In the genomic region with DNA sequence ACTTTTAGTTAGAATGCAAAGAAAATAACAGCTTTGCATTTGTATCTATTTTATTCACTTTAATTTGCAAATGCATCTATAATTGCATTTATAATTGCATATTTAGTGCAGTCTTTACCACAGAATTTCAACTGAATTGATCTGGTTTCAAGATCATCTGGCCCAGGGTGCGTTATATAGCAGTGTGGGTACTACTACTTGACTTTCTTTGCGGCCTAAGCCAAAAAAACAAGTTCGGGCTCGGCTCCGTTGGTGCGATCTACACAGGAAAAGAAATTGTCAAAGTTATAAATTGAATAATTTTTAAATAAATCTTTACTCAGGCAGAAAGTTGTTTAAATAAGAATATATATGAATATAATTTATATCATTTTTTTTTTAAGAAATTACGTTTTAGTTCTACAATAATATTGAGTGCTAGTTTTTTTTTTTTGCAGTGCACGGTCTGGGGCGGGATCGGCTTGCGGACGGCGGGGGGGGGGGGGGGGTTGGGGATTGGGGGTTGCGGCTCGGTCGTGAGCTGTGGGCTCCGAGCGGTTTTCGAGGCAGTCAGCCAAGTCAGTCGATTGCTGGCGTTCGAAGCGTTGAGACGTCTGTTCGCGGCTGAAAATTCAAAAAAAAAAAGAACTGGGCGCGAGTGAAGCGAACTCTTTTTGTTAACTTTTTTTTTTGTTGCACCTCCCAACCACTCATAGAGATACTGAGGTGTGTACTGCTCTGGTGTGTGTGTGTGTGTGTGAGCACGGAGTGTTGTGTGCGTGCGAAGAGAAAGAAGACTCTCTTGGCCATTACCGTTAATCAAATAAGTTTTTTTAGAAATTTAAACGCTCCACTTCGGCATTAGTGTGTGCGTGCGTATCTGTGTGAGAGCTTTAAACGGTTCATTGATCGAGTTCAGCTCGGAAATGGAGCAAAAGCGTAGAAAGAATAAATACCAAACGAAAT, we compare ENCODE assay signal across 1 fruit fly cellular context.
A peak's percentile ranks its signal among the peaks of the same experiment; 100 is the strongest.
TF ChIP-seq lines count a peak whose summit lies in the region.

No protein-coding gene starts in this region.

TF ChIP-seq in whole organism, embryonic, 481 proteins besides CTCF, POLR2A, EP300 and RAD21 (continued from another document):
- peak; percentile 34; the same call in 1 of the 2 replicates for TF ChIP-seq Adf1 (GFP tag; IDR thresholded peaks at IDR 0.05; lab: Robert Waterston, UW)
- TF ChIP-seq CG1233 (GFP tag; optimal IDR thresholded peaks at IDR 0.05; lab: Kevin White, UChicago) = peak; percentile 80
- peak; percentile 72 for TF ChIP-seq CG2875 (GFP tag; optimal IDR thresholded peaks at IDR 0.05; lab: Kevin White, UChicago)
- peak; percentile 87 for TF ChIP-seq CG2712 (tag; optimal IDR thresholded peaks at IDR 0.05; lab: Kevin White, UChicago)
- TF ChIP-seq CG1603 (tag; optimal IDR thresholded peaks at IDR 0.05; lab: Kevin White, UChicago) = peak; percentile 35
- TF ChIP-seq Atf3 (GFP tag; optimal IDR thresholded peaks at IDR 0.05; lab: Kevin White, UChicago) = no peak
- peak; percentile 88 for TF ChIP-seq CG14014 (GFP tag; IDR thresholded peaks at IDR 0.05; lab: Robert Waterston, UW)
- TF ChIP-seq MTF-1 (GFP tag; optimal IDR thresholded peaks at IDR 0.05; lab: Kevin White, UChicago; ENCODE audit: borderline replicate concordance) = peak; percentile 53
- TF ChIP-seq onecut (GFP tag; IDR thresholded peaks at IDR 0.05; lab: Robert Waterston, UW) = peak; percentile 76
- TF ChIP-seq CG6854 (GFP tag; optimal IDR thresholded peaks at IDR 0.05; lab: Kevin White, UChicago) = peak; percentile 77
- TF ChIP-seq gsb-n (tag; optimal IDR thresholded peaks at IDR 0.05; lab: Kevin White, UChicago) = peak; percentile 70
- peak; percentile 77 for TF ChIP-seq cg (GFP tag; optimal IDR thresholded peaks at IDR 0.05; lab: Kevin White, UChicago)
- no peak for TF ChIP-seq Sry-β (GFP tag; optimal IDR thresholded peaks at IDR 0.05; lab: Kevin White, UChicago)
- no peak for TF ChIP-seq CG13624 (GFP tag; optimal IDR thresholded peaks at IDR 0.05; lab: Kevin White, UChicago)
- TF ChIP-seq Abd-B (GFP tag; optimal IDR thresholded peaks at IDR 0.05; lab: Kevin White, UChicago) = peak; percentile 71
- peak; percentile 77 for TF ChIP-seq CG6813 (GFP tag; optimal IDR thresholded peaks at IDR 0.05; lab: Kevin White, UChicago)
- peak; percentile 81 for TF ChIP-seq CG31441 (GFP tag; IDR thresholded peaks at IDR 0.05; lab: Robert Waterston, UW)
- peak; percentile 85 for TF ChIP-seq Oli (tag; optimal IDR thresholded peaks at IDR 0.05; lab: Kevin White, UChicago)
- 0 out of 2 replicates have a peak, but pooled peaks have one; percentile 4 for TF ChIP-seq CG13287 (GFP tag; IDR thresholded peaks at IDR 0.05; lab: Robert Waterston, UW; ENCODE audit: partially characterized antibody)
- TF ChIP-seq CG43689 (GFP tag; IDR thresholded peaks at IDR 0.05; lab: Robert Waterston, UW) = peak; percentile 44; the same call in 1 of the 2 replicates
- TF ChIP-seq ken (GFP tag; IDR thresholded peaks at IDR 0.05; lab: Robert Waterston, UW) = peak; percentile 72
- no peak for TF ChIP-seq CG16779 (GFP tag; IDR thresholded peaks at IDR 0.05; lab: Robert Waterston, UW)
- TF ChIP-seq CG7556 (GFP tag; optimal IDR thresholded peaks at IDR 0.05; lab: Kevin White, UChicago) = peak; percentile 84
- peak; percentile 84 for TF ChIP-seq Dbx (GFP tag; IDR thresholded peaks at IDR 0.05; lab: Robert Waterston, UW)
- TF ChIP-seq CG14860 (GFP tag; IDR thresholded peaks at IDR 0.05; lab: Robert Waterston, UW; ENCODE audit: partially characterized antibody) = peak; percentile 47; the same call in 1 of the 3 replicates
- peak; percentile 7 for TF ChIP-seq cato (GFP tag; optimal IDR thresholded peaks at IDR 0.05; lab: Kevin White, UChicago; ENCODE audit: borderline replicate concordance)
- TF ChIP-seq CG12236 (GFP tag; optimal IDR thresholded peaks at IDR 0.05; lab: Kevin White, UChicago) = no peak
- TF ChIP-seq nerfin-1 (tag; optimal IDR thresholded peaks at IDR 0.05; lab: Kevin White, UChicago) = peak; percentile 79
- no peak for TF ChIP-seq luna (GFP tag; optimal IDR thresholded peaks at IDR 0.05; lab: Kevin White, UChicago)
- TF ChIP-seq row (GFP tag; IDR thresholded peaks at IDR 0.05; lab: Robert Waterston, UW) = peak; percentile 83
- TF ChIP-seq fd96Cb (tag; optimal IDR thresholded peaks at IDR 0.05; lab: Kevin White, UChicago) = peak; percentile 77
- TF ChIP-seq nom (GFP tag; optimal IDR thresholded peaks at IDR 0.05; lab: Kevin White, UChicago) = peak; percentile 96
- TF ChIP-seq CG12769 (tag; optimal IDR thresholded peaks at IDR 0.05; lab: Kevin White, UChicago) = no peak
